Worm (Caenorhabditis elegans): ENCODE data around the gene col-150.

ce11 chrV:10265019-10265418 lies 29.4 kb downstream of the col-150 start:
- no peak for TF ChIP-seq nhr-23 (tag; optimal IDR thresholded peaks at IDR 0.05)
- TF ChIP-seq lin-39 (tag; optimal IDR thresholded peaks at IDR 0.05), result no peak
- TF ChIP-seq ama-1 (optimal IDR thresholded peaks at IDR 0.05), result no peak
- TF ChIP-seq elt-1 (tag; optimal IDR thresholded peaks at IDR 0.05), result no peak
- TF ChIP-seq nhr-77 (tag; optimal IDR thresholded peaks at IDR 0.05), result no peak
- no peak for TF ChIP-seq elt-2 (tag; optimal IDR thresholded peaks at IDR 0.05)
- no peak for TF ChIP-seq ztf-4 (tag; optimal IDR thresholded peaks at IDR 0.05)
- TF ChIP-seq ceh-82 (tag; optimal IDR thresholded peaks at IDR 0.05), result no peak
- TF ChIP-seq daf-12 (tag; optimal IDR thresholded peaks at IDR 0.05), result no peak
- no peak for TF ChIP-seq nfya-1 (tag; optimal IDR thresholded peaks at IDR 0.05; ENCODE audit: insufficient read depth)
- TF ChIP-seq skn-1 (tag; optimal IDR thresholded peaks at IDR 0.05), result no peak
